Fruit fly (Drosophila melanogaster): ENCODE measurements around the gene Ccm3.
A peak's percentile ranks its signal among the peaks of the same experiment; 100 is the strongest.

The Ccm3 gene

dm6 chr3R:15350993-15351426, 20.7 kb upstream of the Ccm3 start, which contains the start of the genes Trs33 and Tmtc4 (continued):
- no peak for TF ChIP-seq fd102C (GFP tag; optimal IDR thresholded peaks at IDR 0.05)
- no peak for TF ChIP-seq CG14441 (GFP tag; IDR thresholded peaks at IDR 0.05)
- TF ChIP-seq kay (GFP tag; optimal IDR thresholded peaks at IDR 0.05), result no peak
- peak; percentile 69 for TF ChIP-seq Ets65A (GFP tag)
- no peak for TF ChIP-seq onecut (GFP tag; IDR thresholded peaks at IDR 0.05)
- no peak for TF ChIP-seq CG9437 (GFP tag; optimal IDR thresholded peaks at IDR 0.05)
- TF ChIP-seq Dref (GFP tag; IDR thresholded peaks at IDR 0.05), result no peak
- TF ChIP-seq CG18262 (tag; optimal IDR thresholded peaks at IDR 0.05), result peak; percentile 50
- no peak for TF ChIP-seq CG5245 (GFP tag; optimal IDR thresholded peaks at IDR 0.05)
- TF ChIP-seq amos (GFP tag; IDR thresholded peaks at IDR 0.05; ENCODE audit: partially characterized antibody), result no peak
- TF ChIP-seq inv (GFP tag; IDR thresholded peaks at IDR 0.05; ENCODE audit: partially characterized antibody), result no peak
- no peak for TF ChIP-seq CG8281 (tag; optimal IDR thresholded peaks at IDR 0.05)
- no peak for TF ChIP-seq crc (GFP tag; optimal IDR thresholded peaks at IDR 0.05)
- peak; percentile 52 for TF ChIP-seq nmo (GFP tag; optimal IDR thresholded peaks at IDR 0.05)
- TF ChIP-seq grau (tag; optimal IDR thresholded peaks at IDR 0.05), result peak; percentile 49
- no peak for TF ChIP-seq CG7987 (GFP tag; optimal IDR thresholded peaks at IDR 0.05)
- no peak for TF ChIP-seq gce (GFP tag; IDR thresholded peaks at IDR 0.05)
- TF ChIP-seq CG13624 (GFP tag; optimal IDR thresholded peaks at IDR 0.05), result no peak
- no peak for TF ChIP-seq CG31224 (GFP tag; IDR thresholded peaks at IDR 0.05)
- no peak for TF ChIP-seq CG14014 (GFP tag; IDR thresholded peaks at IDR 0.05)
- no peak for TF ChIP-seq emc (GFP tag; optimal IDR thresholded peaks at IDR 0.05)
- no peak for TF ChIP-seq prd (optimal IDR thresholded peaks at IDR 0.05)
- TF ChIP-seq prd (GFP tag; IDR thresholded peaks at IDR 0.05), result no peak
- TF ChIP-seq CG34376 (GFP tag; optimal IDR thresholded peaks at IDR 0.05), result peak; percentile 15
- peak; percentile 35 for TF ChIP-seq zf30C (GFP tag; optimal IDR thresholded peaks at IDR 0.05)
- TF ChIP-seq sna (GFP tag; IDR thresholded peaks at IDR 0.05; ENCODE audit: partially characterized antibody), result no peak
- no peak for TF ChIP-seq jing (GFP tag; optimal IDR thresholded peaks at IDR 0.05)
- no peak for TF ChIP-seq CTCF (GFP tag; optimal IDR thresholded peaks at IDR 0.05)
- no peak for TF ChIP-seq ssp (GFP tag; IDR thresholded peaks at IDR 0.05)
- TF ChIP-seq CG33213 (GFP tag; optimal IDR thresholded peaks at IDR 0.05), result no peak
- TF ChIP-seq NK7.1 (GFP tag; optimal IDR thresholded peaks at IDR 0.05), result no peak
- no peak for TF ChIP-seq ap (GFP tag; IDR thresholded peaks at IDR 0.05)
- no peak for TF ChIP-seq shn (GFP tag; optimal IDR thresholded peaks at IDR 0.05)
- TF ChIP-seq ftz-f1 (GFP tag; optimal IDR thresholded peaks at IDR 0.05), result no peak
- no peak for TF ChIP-seq Deaf1 (tag; optimal IDR thresholded peaks at IDR 0.05)
- peak; percentile 38 for TF ChIP-seq phol (tag; optimal IDR thresholded peaks at IDR 0.05)
- TF ChIP-seq CG11093 (GFP tag; IDR thresholded peaks at IDR 0.05), result no peak
- TF ChIP-seq CG10959 (GFP tag; IDR thresholded peaks at IDR 0.05), result no peak
- TF ChIP-seq HmgZ (tag; optimal IDR thresholded peaks at IDR 0.05), result peak; percentile 74
- TF ChIP-seq sr (GFP tag; IDR thresholded peaks at IDR 0.05), result no peak
- no peak for TF ChIP-seq Usf (GFP tag; optimal IDR thresholded peaks at IDR 0.05)
- TF ChIP-seq Myb (GFP tag; optimal IDR thresholded peaks at IDR 0.05), result no peak
- no peak for TF ChIP-seq vfl (GFP tag; optimal IDR thresholded peaks at IDR 0.05)
- TF ChIP-seq Hr78 (GFP tag; optimal IDR thresholded peaks at IDR 0.05), result no peak
- TF ChIP-seq Neu2 (GFP tag; optimal IDR thresholded peaks at IDR 0.05; ENCODE audit: borderline replicate concordance), result no peak
- TF ChIP-seq CG10366 (GFP tag; IDR thresholded peaks at IDR 0.05), result no peak
- TF ChIP-seq mld (GFP tag; IDR thresholded peaks at IDR 0.05; ENCODE audit: partially characterized antibody), result no peak
- TF ChIP-seq CkIIα-i1 (GFP tag; IDR thresholded peaks at IDR 0.05), result no peak
- TF ChIP-seq CG10462 (GFP tag; optimal IDR thresholded peaks at IDR 0.05), result no peak
- no peak for TF ChIP-seq dmrt99B (tag; optimal IDR thresholded peaks at IDR 0.05)
- TF ChIP-seq CG5953 (GFP tag; IDR thresholded peaks at IDR 0.05), result no peak
- no peak for TF ChIP-seq ac (GFP tag; optimal IDR thresholded peaks at IDR 0.05)
- no peak for TF ChIP-seq CG17612 (GFP tag; IDR thresholded peaks at IDR 0.05)
- peak; percentile 67 for TF ChIP-seq sens (GFP tag)
